Worm (Caenorhabditis elegans) whole organism, young adult: ENCODE measurements around the gene lin-18.

Experiments
- B0019.2 ChIP-seq: fragments of 200-800 bp; sonication (Bioruptor generic); conservative IDR thresholded peaks from 2 replicates; pipeline ENCODE4 v1.3.6; 2022; ENCODE audit warnings: missing genetic modification reagents, missing genetic modification characterization, missing compliant biosample characterization
- Y79H2A.3 ChIP-seq: fragments of 200-800 bp; sonication (Bioruptor generic); conservative IDR thresholded peaks from 2 replicates; pipeline ENCODE4 v1.3.6; 2022; ENCODE audit warnings: missing genetic modification reagents, missing genetic modification characterization, missing compliant biosample characterization
- athp-1 ChIP-seq: sonication (generic microtip); optimal IDR thresholded peaks from 2 replicates; lab custom pipeline; 2017; ENCODE audit warnings: mild to moderate bottlenecking, missing genetic modification characterization, missing compliant biosample characterization
- ekl-4 ChIP-seq: fragments of 200-800 bp; sonication (Bioruptor generic); IDR thresholded peaks from 2 replicates; pipeline ENCODE4 v1.3.6; 2022; ENCODE audit warnings: missing genetic modification reagents, missing genetic modification characterization, missing compliant biosample characterization
- him-1 ChIP-seq: sonication (generic microtip); optimal IDR thresholded peaks from 2 replicates; lab custom pipeline; 2016; ENCODE audit warnings: missing genotype, missing genetic modification reagents, missing genetic modification characterization, missing compliant biosample characterization
- lin-35 ChIP-seq, 3 experiments: fragments of 150-350 bp in 2 of 3; sonication (generic microtip) in 1 of 3; optimal IDR thresholded peaks; 2 replicates each; lab custom pipeline; 2014 to 2018; ENCODE audit warnings: missing biosample characterization in 3 of 3, missing genetic modification characterization in 3 of 3, missing genetic modification reagents in 3 of 3
- lin-54 ChIP-seq: fragments of 200-800 bp; sonication (Bioruptor generic); optimal IDR thresholded peaks from 2 replicates; lab custom pipeline; 2018; ENCODE audit warnings: mild to moderate bottlenecking, missing genetic modification characterization, missing compliant biosample characterization
- madf-10 ChIP-seq: sonication (generic microtip); optimal IDR thresholded peaks from 2 replicates; lab custom pipeline; 2016; ENCODE audit warnings: mild to moderate bottlenecking, missing genetic modification characterization, missing compliant biosample characterization
- nfya-2 ChIP-seq: fragments of 200-800 bp; sonication (Bioruptor generic); IDR thresholded peaks from 2 replicates; pipeline ENCODE4 v1.3.6; 2022; ENCODE audit warnings: missing genetic modification reagents, missing genetic modification characterization, missing compliant biosample characterization
- pha-4 ChIP-seq: fragments of 150-350 bp; sonication (generic microtip); optimal IDR thresholded peaks from 2 replicates; lab custom pipeline; 2014; ENCODE audit warnings: missing biosample characterization, missing genetic modification reagents, missing genetic modification characterization
- snpc-4 ChIP-seq, 5 experiments: fragments of 150-350 bp in 1 of 5; sonication (generic microtip) in 4 of 5; optimal IDR thresholded peaks; 2 replicates each; lab custom pipeline; 2014 to 2018; ENCODE audit warnings: missing genetic modification characterization in 5 of 5, missing biosample characterization in 3 of 5, antibody characterized with exemption in 2 of 5, mild to moderate bottlenecking in 2 of 5, missing compliant biosample characterization in 2 of 5, missing genotype in 2 of 5, moderate library complexity in 2 of 5, missing genetic modification reagents in 1 of 5
- unc-130 ChIP-seq: sonication (generic microtip); optimal IDR thresholded peaks from 2 replicates; lab custom pipeline; 2016; ENCODE audit warnings: missing genetic modification reagents, missing genetic modification characterization, missing compliant biosample characterization
- unc-62 ChIP-seq: fragments of 150-350 bp; optimal IDR thresholded peaks from 2 replicates; lab custom pipeline; 2014; ENCODE audit warnings: missing biosample characterization, missing genetic modification reagents, missing genetic modification characterization
- ztf-26 ChIP-seq: sonication (generic microtip); optimal IDR thresholded peaks from 2 replicates; lab custom pipeline; 2017; ENCODE audit warnings: missing genetic modification characterization, missing compliant biosample characterization

DNA sequence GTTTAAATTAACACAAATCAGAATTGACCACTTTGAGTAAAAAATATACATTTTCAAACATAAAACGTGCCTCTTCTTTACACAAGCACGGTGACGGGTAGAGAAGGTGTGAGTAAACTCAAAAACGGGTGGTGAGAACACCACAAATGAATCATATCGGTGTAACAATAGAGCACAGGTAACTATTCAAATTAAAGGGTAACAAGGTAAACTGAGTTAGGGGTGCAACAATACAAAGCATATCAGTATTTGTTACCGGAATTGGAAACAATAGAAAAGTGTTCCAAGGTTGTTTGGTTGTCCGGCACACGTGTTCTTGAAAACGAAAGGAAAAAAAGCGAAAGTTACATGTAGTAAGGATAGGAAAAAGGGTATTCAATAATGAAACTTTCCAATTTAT, 24.0 kb downstream of the lin-18 start:
- TF ChIP-seq ekl-4 (GFP tag; lab: Robert Waterston, UW) (no peak), lin-54 (GFP tag; lab: Kevin White, UChicago) (no peak), unc-62 (GFP tag; lab: Kevin White, UChicago) (no peak), lin-35 (GFP tag; optimal IDR thresholded peaks at IDR 0.05; lab: Kevin White, UChicago) (no peak), Y79H2A.3 (GFP tag; lab: Robert Waterston, UW) (no peak), ztf-26 (no peak), athp-1 (no peak), him-1 (tag; lab: Kevin White, UChicago) (no peak), snpc-4 (GFP tag; optimal IDR thresholded peaks at IDR 0.05; lab: Kevin White, UChicago) (no peak), snpc-4 (tag; optimal IDR thresholded peaks at IDR 0.05; lab: Kevin White, UChicago) (no peak), nfya-2 (no peak), pha-4 (tag; lab: Kevin White, UChicago) (no peak), unc-130 (GFP tag; lab: Kevin White, UChicago) (no peak), B0019.2 (GFP tag; lab: Robert Waterston, UW) (no peak), madf-10 (tag; lab: Kevin White, UChicago) (no peak)
